Fruit fly (Drosophila melanogaster): ENCODE data around the gene CG5246.

The CG5246 gene

DNA sequence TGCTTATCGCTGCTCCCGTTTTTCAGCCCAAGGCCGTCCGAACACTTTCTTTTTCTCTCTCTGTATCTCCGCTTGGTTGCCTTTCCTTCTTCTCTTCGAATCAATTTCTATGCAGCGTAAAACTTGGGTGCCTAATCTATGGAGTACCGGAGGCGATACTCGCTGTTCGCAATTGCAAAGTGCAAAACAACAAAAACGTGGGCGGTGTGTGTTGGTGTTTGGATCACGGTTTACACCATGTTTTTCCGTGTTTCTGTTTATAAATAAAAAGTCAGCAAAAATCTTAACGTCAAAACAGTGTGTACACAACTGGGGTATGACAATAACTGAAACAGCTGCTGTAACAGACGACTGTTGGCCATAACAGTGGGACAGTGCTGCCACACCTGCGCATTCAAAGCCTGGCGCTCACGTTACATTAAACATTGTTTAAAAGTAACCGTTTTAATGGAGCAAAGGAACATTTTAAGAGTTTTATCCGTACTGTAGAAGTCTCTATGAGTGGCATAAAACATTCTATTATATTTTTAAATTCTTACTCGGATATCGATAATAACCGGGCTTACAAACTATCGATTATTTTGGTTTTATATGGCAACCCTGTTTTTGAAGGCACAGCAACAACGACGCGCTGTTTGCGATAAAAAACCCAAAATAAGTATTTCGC lies 13.3 kb downstream of the CG5246 start, which contains the start of the genes m-cup and Det:
m-cup (minus strand) TSS at position 333 of the 667 bp plus-strand sequence.
Det (plus strand) TSS at position 588 of the 667 bp plus-strand sequence.
- TF ChIP-seq Sin3A (optimal IDR thresholded peaks at IDR 0.05) (no peak), ttk (optimal IDR thresholded peaks at IDR 0.05) (no peak), insv (optimal IDR thresholded peaks at IDR 0.05) (no peak), Myc (optimal IDR thresholded peaks at IDR 0.05) (no peak), psq (optimal IDR thresholded peaks at IDR 0.05) (no peak), h (optimal IDR thresholded peaks at IDR 0.05) (no peak)

DNA sequence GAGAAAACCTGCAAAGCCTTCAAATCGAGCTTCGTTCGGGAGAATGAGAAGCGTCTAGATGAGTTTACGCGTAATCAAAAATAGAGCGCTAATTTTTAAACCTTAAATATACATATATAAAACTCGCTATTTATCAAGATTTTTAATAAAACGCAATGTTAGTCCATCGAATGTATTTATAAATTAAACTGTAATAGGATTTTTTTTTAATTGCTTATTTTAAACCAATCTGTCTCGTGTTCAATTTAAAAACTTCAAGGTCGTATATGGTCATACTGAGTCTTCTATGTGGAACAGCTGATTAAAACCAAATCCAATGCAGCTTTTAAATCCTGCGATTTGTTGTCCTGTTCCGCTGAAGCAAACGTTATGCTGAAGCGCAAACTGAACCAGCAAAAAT lies 14.4 kb downstream of the CG5246 start, which contains the start of gene Smug:
Smug (plus strand) TSS at position 301 of the 400 bp plus-strand sequence.
- TF ChIP-seq insv (optimal IDR thresholded peaks at IDR 0.05): no peak

dm6 chr3R:17151376-17152026 lies 15.6 kb downstream of the CG5246 start, which contains the start of gene CG5292:
CG5292 (plus strand) TSS chr3R:17151861.
- TF ChIP-seq psq (optimal IDR thresholded peaks at IDR 0.05): no peak
- no peak for TF ChIP-seq Sin3A (optimal IDR thresholded peaks at IDR 0.05)
- no peak for TF ChIP-seq Myc (optimal IDR thresholded peaks at IDR 0.05)
- TF ChIP-seq ttk (optimal IDR thresholded peaks at IDR 0.05): no peak
- TF ChIP-seq h (optimal IDR thresholded peaks at IDR 0.05): no peak
- TF ChIP-seq insv (optimal IDR thresholded peaks at IDR 0.05): no peak

DNA sequence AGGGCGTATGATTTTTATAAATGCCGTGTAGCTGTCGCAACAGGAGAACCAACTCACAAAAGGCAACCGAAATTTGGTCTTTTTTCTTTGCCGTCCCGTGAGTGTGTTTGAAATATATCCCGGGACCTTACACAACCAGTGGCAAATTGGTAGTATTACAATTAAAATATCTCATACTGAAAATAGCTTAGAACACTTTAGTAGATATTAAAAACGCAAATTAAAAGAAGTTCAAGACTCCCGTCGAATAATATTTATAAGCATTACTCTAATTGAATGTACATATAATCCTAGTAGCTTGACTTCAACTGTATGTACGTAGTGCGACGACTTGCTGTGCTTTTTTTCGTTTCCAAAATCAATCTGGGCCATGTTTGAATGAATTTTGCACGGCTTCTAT lies 42.2 kb downstream of the CG5246 start:
- TF ChIP-seq Sin3A (optimal IDR thresholded peaks at IDR 0.05): no peak
- no peak for TF ChIP-seq psq (optimal IDR thresholded peaks at IDR 0.05)
- TF ChIP-seq Myc (optimal IDR thresholded peaks at IDR 0.05): no peak
- no peak for TF ChIP-seq ttk (optimal IDR thresholded peaks at IDR 0.05)
- no peak for TF ChIP-seq insv (optimal IDR thresholded peaks at IDR 0.05)
- no peak for TF ChIP-seq h (optimal IDR thresholded peaks at IDR 0.05)

All from Kc167 (cell line).